Fruit fly (Drosophila melanogaster) whole organism, embryonic: ENCODE data around the gene CG32248.
A peak's percentile ranks its signal among the peaks of the same experiment; 100 is the strongest.

Experiments
- Abd-B ChIP-seq: fragments of 200-800 bp; sonication (Bioruptor generic); optimal IDR thresholded peaks from 2 replicates; lab custom pipeline; 2018; ENCODE audit warnings: missing biosample characterization, mild to moderate bottlenecking, missing genetic modification characterization, moderate library complexity
- Atf-2 ChIP-seq: fragments of 200-800 bp; sonication (Bioruptor generic); optimal IDR thresholded peaks from 2 replicates; lab custom pipeline; 2016; ENCODE audit warnings: missing biosample characterization, missing genetic modification characterization
- CG10431 ChIP-seq: fragments of 200-800 bp; sonication (Bioruptor generic); optimal IDR thresholded peaks from 3 replicates; lab custom pipeline; 2018; ENCODE audit warnings: missing biosample characterization, mild to moderate bottlenecking, missing genetic modification characterization
- CG10654 ChIP-seq: fragments of 200-800 bp; sonication (Bioruptor generic); optimal IDR thresholded peaks from 2 replicates; lab custom pipeline; 2016; ENCODE audit warnings: missing biosample characterization, missing genetic modification characterization
- CG10959 ChIP-seq: fragments of 200-800 bp; sonication (Bioruptor generic); IDR thresholded peaks from 2 replicates; pipeline ENCODE4 v1.3.6; 2022; ENCODE audit warnings: missing biosample characterization, missing genetic modification characterization
- CG10979 ChIP-seq: fragments of 200-800 bp; sonication (Bioruptor generic); optimal IDR thresholded peaks from 2 replicates; lab custom pipeline; 2018; ENCODE audit warnings: missing biosample characterization, mild to moderate bottlenecking, missing genetic modification characterization, moderate library complexity
- CG11085 ChIP-seq: fragments of 200-800 bp; sonication (Bioruptor generic); IDR thresholded peaks from 2 replicates; pipeline ENCODE4 v1.3.6; 2022; ENCODE audit warnings: missing biosample characterization, missing genetic modification characterization
- CG12155 ChIP-seq: fragments of 200-800 bp; sonication (Bioruptor generic); optimal IDR thresholded peaks from 3 replicates; lab custom pipeline; 2016; ENCODE audit warnings: missing biosample characterization, missing genetic modification characterization
- CG14710 ChIP-seq: fragments of 200-800 bp; sonication (Bioruptor generic); optimal IDR thresholded peaks from 3 replicates; lab custom pipeline; 2019; ENCODE audit warnings: missing biosample characterization, mild to moderate bottlenecking, missing genetic modification characterization, moderate library complexity
- CG1529 ChIP-seq: fragments of 200-800 bp; sonication (Bioruptor generic); optimal IDR thresholded peaks from 3 replicates; lab custom pipeline; 2018; ENCODE audit warnings: missing biosample characterization, missing genetic modification characterization
- CG15601 ChIP-seq: fragments of 200-800 bp; sonication (Bioruptor generic); optimal IDR thresholded peaks from 3 replicates; lab custom pipeline; 2019; ENCODE audit warnings: missing biosample characterization, mild to moderate bottlenecking, missing genetic modification characterization, moderate library complexity
- CG1602 ChIP-seq: fragments of 200-800 bp; sonication (Bioruptor generic); optimal IDR thresholded peaks from 3 replicates; lab custom pipeline; 2016; ENCODE audit warnings: missing biosample characterization, missing genetic modification characterization
- CG16813 ChIP-seq: fragments of 200-800 bp; sonication (Bioruptor generic); IDR thresholded peaks from 3 replicates; pipeline ENCODE4 v1.3.6; 2022; ENCODE audit warnings: missing biosample characterization, missing genetic modification characterization; ENCODE audit not compliant: partially characterized antibody
- CG17568 ChIP-seq: fragments of 200-800 bp; sonication (Bioruptor generic); optimal IDR thresholded peaks from 2 replicates; lab custom pipeline; 2018; ENCODE audit warnings: missing biosample characterization, mild to moderate bottlenecking, missing genetic modification characterization, moderate library complexity
- CG2202 ChIP-seq: fragments of 200-800 bp; sonication (Bioruptor generic); optimal IDR thresholded peaks from 2 replicates; lab custom pipeline; 2018; ENCODE audit warnings: missing biosample characterization, mild to moderate bottlenecking, missing genetic modification characterization
- CG2712 ChIP-seq: fragments of 200-800 bp; optimal IDR thresholded peaks from 3 replicates; lab custom pipeline; 2019; ENCODE audit warnings: missing biosample characterization, mild to moderate bottlenecking, missing genetic modification characterization, moderate library complexity
- CG31388 ChIP-seq: fragments of 200-800 bp; sonication (Bioruptor generic); optimal IDR thresholded peaks from 2 replicates; lab custom pipeline; 2016; ENCODE audit warnings: missing biosample characterization, missing genetic modification characterization
- CG3281 ChIP-seq: fragments of 200-800 bp; sonication (Bioruptor generic); optimal IDR thresholded peaks from 3 replicates; lab custom pipeline; 2017; ENCODE audit warnings: missing biosample characterization, mild to moderate bottlenecking, missing genetic modification characterization
- CG33213 ChIP-seq: fragments of 200-800 bp; sonication (Bioruptor generic); optimal IDR thresholded peaks from 3 replicates; lab custom pipeline; 2016; ENCODE audit warnings: missing biosample characterization, missing genetic modification characterization
- CG6175 ChIP-seq: fragments of 200-800 bp; sonication (Bioruptor generic); IDR thresholded peaks from 3 replicates; pipeline ENCODE4 v1.3.6; 2022; ENCODE audit warnings: missing biosample characterization, missing genetic modification characterization
- CG7963 ChIP-seq: fragments of 200-800 bp; sonication (Bioruptor generic); IDR thresholded peaks from 3 replicates; pipeline ENCODE4 v1.3.6; 2022; ENCODE audit warnings: missing biosample characterization, missing genetic modification characterization; ENCODE audit not compliant: partially characterized antibody
- CG8089 ChIP-seq: fragments of 200-800 bp; sonication (Bioruptor generic); optimal IDR thresholded peaks from 3 replicates; lab custom pipeline; 2016; ENCODE audit warnings: missing biosample characterization, missing genetic modification characterization
- CG8478 ChIP-seq: fragments of >200 bp; optimal IDR thresholded peaks from 2 replicates; lab custom pipeline; 2018
- CG9437 ChIP-seq: fragments of 200-800 bp; sonication (Bioruptor generic); optimal IDR thresholded peaks from 2 replicates; lab custom pipeline; 2018; ENCODE audit warnings: missing biosample characterization, mild to moderate bottlenecking, missing genetic modification characterization
- CG9797 ChIP-seq: fragments of 200-800 bp; sonication (Bioruptor generic); optimal IDR thresholded peaks from 3 replicates; lab custom pipeline; 2018; ENCODE audit warnings: missing biosample characterization, mild to moderate bottlenecking, missing genetic modification characterization
- CkIIα-i1 ChIP-seq: fragments of 200-800 bp; sonication (Bioruptor generic); IDR thresholded peaks from 2 replicates; pipeline ENCODE4 v1.3.6; 2022; ENCODE audit warnings: missing biosample characterization, missing genetic modification characterization
- D19B ChIP-seq: fragments of 200-800 bp; sonication (Bioruptor generic); optimal IDR thresholded peaks from 2 replicates; lab custom pipeline; 2017; ENCODE audit warnings: missing biosample characterization, mild to moderate bottlenecking, missing genetic modification characterization
- HmgD ChIP-seq: fragments of 200-800 bp; sonication (Bioruptor generic); optimal IDR thresholded peaks from 3 replicates; lab custom pipeline; 2016; ENCODE audit warnings: missing biosample characterization, missing genetic modification characterization
- Hmx ChIP-seq: fragments of 200-800 bp; sonication (Bioruptor generic); optimal IDR thresholded peaks from 2 replicates; lab custom pipeline; 2016; ENCODE audit warnings: missing biosample characterization, missing genetic modification characterization
- Max ChIP-seq: fragments of 200-800 bp; sonication (Bioruptor generic); optimal IDR thresholded peaks from 2 replicates; lab custom pipeline; 2016; ENCODE audit warnings: missing biosample characterization, mild to moderate bottlenecking, missing genetic modification characterization
- Mrtf ChIP-seq: fragments of 200-800 bp; sonication (Bioruptor generic); IDR thresholded peaks from 3 replicates; pipeline ENCODE4 v1.3.6; 2022; ENCODE audit warnings: missing biosample characterization, missing genetic modification characterization
- Oaz ChIP-seq: fragments of 200-800 bp; sonication (Bioruptor generic); IDR thresholded peaks from 2 replicates; pipeline ENCODE4 v1.3.6; 2022; ENCODE audit warnings: missing biosample characterization, missing genetic modification characterization
- Oli ChIP-seq: fragments of 200-800 bp; sonication (Bioruptor generic); optimal IDR thresholded peaks from 2 replicates; lab custom pipeline; 2018; ENCODE audit warnings: missing biosample characterization, mild to moderate bottlenecking, missing genetic modification characterization, moderate library complexity
- Sry-δ ChIP-seq: fragments of 200-800 bp; sonication (Bioruptor generic); optimal IDR thresholded peaks from 2 replicates; lab custom pipeline; 2016; ENCODE audit warnings: missing biosample characterization, missing genetic modification characterization
- abd-A ChIP-seq: fragments of 200-800 bp; sonication (Bioruptor generic); optimal IDR thresholded peaks from 3 replicates; lab custom pipeline; 2019; ENCODE audit warnings: missing biosample characterization, mild to moderate bottlenecking, missing genetic modification characterization, moderate library complexity
- al ChIP-seq: fragments of 200-800 bp; sonication (Bioruptor generic); IDR thresholded peaks from 2 replicates; pipeline ENCODE4 v1.3.6; 2022; ENCODE audit warnings: missing biosample characterization, missing genetic modification characterization
- aop ChIP-seq: fragments of 200-800 bp; sonication (Bioruptor generic); IDR thresholded peaks from 2 replicates; pipeline ENCODE4 v1.3.6; 2022; ENCODE audit warnings: missing biosample characterization, missing genetic modification characterization
- ara ChIP-seq: fragments of 200-800 bp; sonication (Bioruptor generic); IDR thresholded peaks from 2 replicates; pipeline ENCODE4 v1.3.6; 2022; ENCODE audit warnings: missing biosample characterization, missing genetic modification characterization
- ato ChIP-seq: fragments of 200-800 bp; sonication (Bioruptor generic); IDR thresholded peaks from 2 replicates; pipeline ENCODE4 v1.3.6; 2022; ENCODE audit warnings: missing biosample characterization, missing genetic modification characterization; ENCODE audit not compliant: partially characterized antibody
- chif ChIP-seq, 2 experiments: fragments of 200-800 bp; sonication (Bioruptor generic); optimal IDR thresholded peaks; 3 replicates each; lab custom pipeline; 2016; ENCODE audit warnings: missing biosample characterization in 2 of 2, missing genetic modification characterization in 2 of 2
- dimm ChIP-seq: fragments of 200-800 bp; sonication (Bioruptor generic); IDR thresholded peaks from 2 replicates; pipeline ENCODE4 v1.3.6; 2022; ENCODE audit warnings: missing biosample characterization, missing genetic modification characterization
- disco-r ChIP-seq: fragments of 200-800 bp; sonication (Bioruptor generic); optimal IDR thresholded peaks from 2 replicates; lab custom pipeline; 2016; ENCODE audit warnings: missing biosample characterization, missing genetic modification characterization
- fd102C ChIP-seq: fragments of 200-800 bp; sonication (Bioruptor generic); optimal IDR thresholded peaks from 2 replicates; lab custom pipeline; 2018; ENCODE audit warnings: missing biosample characterization, mild to moderate bottlenecking, missing genetic modification characterization, moderate library complexity
- h ChIP-seq: fragments of >200 bp; optimal IDR thresholded peaks from 2 replicates; lab custom pipeline; 2017
- hbn ChIP-seq: fragments of 200-800 bp; sonication (Bioruptor generic); IDR thresholded peaks from 2 replicates; pipeline ENCODE4 v1.3.6; 2022; ENCODE audit warnings: missing biosample characterization, missing genetic modification characterization; ENCODE audit not compliant: partially characterized antibody
- lola ChIP-seq, 3 experiments: fragments of >200 bp in 2 of 3; fragments of 200-800 bp in 1 of 3; sonication (Bioruptor generic) in 1 of 3; optimal IDR thresholded peaks; 2 replicates each; lab custom pipeline; 2017 to 2019; ENCODE audit warnings: missing biosample characterization in 3 of 3, missing genetic modification characterization in 3 of 3, mild to moderate bottlenecking in 1 of 3, moderate library complexity in 1 of 3
- nom ChIP-seq: fragments of 200-800 bp; sonication (Bioruptor generic); optimal IDR thresholded peaks from 2 replicates; lab custom pipeline; 2017; ENCODE audit warnings: missing biosample characterization, missing genetic modification characterization, mild to moderate bottlenecking, moderate library complexity, missing genetic modification reagents
- phol ChIP-seq: fragments of 200-800 bp; sonication (Bioruptor generic); optimal IDR thresholded peaks from 3 replicates; lab custom pipeline; 2018; ENCODE audit warnings: missing biosample characterization, mild to moderate bottlenecking, missing genetic modification characterization, moderate library complexity
- shn ChIP-seq: fragments of 200-800 bp; sonication (Bioruptor generic); optimal IDR thresholded peaks from 3 replicates; lab custom pipeline; 2016; ENCODE audit warnings: missing biosample characterization, missing genetic modification characterization
- sug ChIP-seq: fragments of 200-800 bp; optimal IDR thresholded peaks from 2 replicates; lab custom pipeline; 2019; ENCODE audit warnings: missing biosample characterization, mild to moderate bottlenecking, missing genetic modification characterization, moderate library complexity
- twi ChIP-seq: fragments of 200-800 bp; optimal IDR thresholded peaks from 2 replicates; lab custom pipeline; 2019; ENCODE audit warnings: missing biosample characterization, mild to moderate bottlenecking, missing genetic modification characterization, moderate library complexity
- zfh1 ChIP-seq: fragments of 200-800 bp; sonication (Bioruptor generic); IDR thresholded peaks from 3 replicates; pipeline ENCODE4 v1.3.6; 2022; ENCODE audit warnings: missing biosample characterization, missing genetic modification characterization

CG32248 gene

DNA sequence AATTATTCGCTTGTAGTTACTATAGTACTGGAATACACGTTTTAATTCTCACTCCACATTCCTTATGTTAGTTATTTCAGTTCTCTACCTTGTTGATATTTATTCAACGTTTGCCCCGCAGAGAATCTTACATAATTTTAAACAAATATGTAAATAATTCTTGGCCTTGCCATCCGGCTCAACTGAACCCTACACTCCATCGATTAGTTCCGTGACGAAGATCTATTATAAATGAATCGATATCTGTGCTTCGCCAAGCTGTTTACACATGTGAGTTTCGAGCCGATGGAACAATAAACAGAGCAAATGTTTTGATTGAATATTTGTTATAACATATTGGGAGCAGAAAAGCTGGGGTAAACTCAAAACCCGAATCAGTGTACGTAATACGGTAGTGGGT, 50.3 kb downstream of the CG32248 start (continued):
- TF ChIP-seq CG15601 (tag; lab: Kevin White, UChicago) (no peak), CG31388 (GFP tag; lab: Kevin White, UChicago) (no peak), CG10654 (GFP tag; lab: Kevin White, UChicago) (no peak), CG9437 (GFP tag; lab: Kevin White, UChicago) (no peak), CG1529 (GFP tag; lab: Kevin White, UChicago) (no peak), CG10431 (GFP tag; lab: Kevin White, UChicago) (no peak), CG10979 (tag; lab: Kevin White, UChicago) (no peak), CG3281 (peak; percentile 64), phol (tag; lab: Kevin White, UChicago) (no peak), CG16813 (GFP tag; lab: Robert Waterston, UW) (no peak), CG8478 (no peak), CG2202 (no peak), CG7963 (GFP tag; lab: Robert Waterston, UW) (no peak), CG14710 (tag; lab: Kevin White, UChicago) (no peak), al (GFP tag; lab: Robert Waterston, UW) (no peak), Oli (tag; lab: Kevin White, UChicago) (no peak), CG10959 (GFP tag; lab: Robert Waterston, UW) (no peak), CG12155 (GFP tag; lab: Kevin White, UChicago) (no peak), sug (tag; lab: Kevin White, UChicago) (no peak), dimm (GFP tag; lab: Robert Waterston, UW) (no peak), hbn (GFP tag; lab: Robert Waterston, UW) (no peak), nom (GFP tag; lab: Kevin White, UChicago) (no peak), ato (GFP tag; lab: Robert Waterston, UW) (no peak), CG6175 (no peak), CG33213 (peak; percentile 31), D19B (no peak), CG17568 (GFP tag; lab: Kevin White, UChicago) (peak; percentile 63), CG11085 (GFP tag; lab: Robert Waterston, UW) (peak; percentile 48; the same call in 1 of the 2 replicates), h (lab: Kevin White, UChicago) (no peak), Mrtf (GFP tag; lab: Robert Waterston, UW) (no peak), fd102C (GFP tag; lab: Kevin White, UChicago) (no peak), zfh1 (GFP tag; lab: Robert Waterston, UW) (no peak), CG2712 (tag; lab: Kevin White, UChicago) (no peak), Oaz (no peak), CkIIα-i1 (GFP tag; lab: Robert Waterston, UW) (no peak; the same call in 1 of the 2 replicates), lola (GFP tag; optimal IDR thresholded peaks at IDR 0.05; lab: Kevin White, UChicago) (no peak), shn (GFP tag; lab: Kevin White, UChicago) (no peak), Max (GFP tag; lab: Kevin White, UChicago) (peak; percentile 23), CG8089 (GFP tag; lab: Kevin White, UChicago) (peak; percentile 5), Hmx (GFP tag; lab: Kevin White, UChicago) (no peak), CG9797 (GFP tag; lab: Kevin White, UChicago) (no peak), disco-r (GFP tag; lab: Kevin White, UChicago) (no peak), HmgD (GFP tag; lab: Kevin White, UChicago) (no peak), CG1602 (GFP tag; lab: Kevin White, UChicago) (no peak), Sry-δ (GFP tag; lab: Kevin White, UChicago) (no peak), Abd-B (no peak), chif (GFP tag; optimal IDR thresholded peaks at IDR 0.05; lab: Kevin White, UChicago) (no peak), Atf-2 (GFP tag; lab: Kevin White, UChicago) (no peak), aop (GFP tag; lab: Robert Waterston, UW) (no peak), ara (no peak), abd-A (tag; lab: Kevin White, UChicago) (no peak), twi (no peak)
